Worm (Caenorhabditis elegans) whole organism, mixed stage, embryonic: Measurements from ENCODE around the gene F08D12.15.

Experiments
- M03D4.4 ChIP-seq: sonication (generic microtip); optimal IDR thresholded peaks from 2 replicates; lab custom pipeline; 2017; ENCODE audit warnings: mild to moderate bottlenecking, missing genetic modification characterization, missing compliant biosample characterization
- bed-3 ChIP-seq: fragments of 200-800 bp; sonication (Bioruptor generic); optimal IDR thresholded peaks from 3 replicates; lab custom pipeline; 2018; ENCODE audit warnings: mild to moderate bottlenecking, missing genetic modification characterization, moderate library complexity, missing compliant biosample characterization
- blmp-1 ChIP-seq: fragments of 150-350 bp; optimal IDR thresholded peaks from 2 replicates; lab custom pipeline; 2014; ENCODE audit warnings: missing biosample characterization, missing genetic modification characterization
- ceh-39 ChIP-seq: fragments of 150-350 bp; optimal IDR thresholded peaks from 2 replicates; lab custom pipeline; 2014; ENCODE audit warnings: missing biosample characterization, missing genetic modification characterization
- ceh-43 ChIP-seq: fragments of 200-800 bp; sonication (Bioruptor generic); optimal IDR thresholded peaks from 2 replicates; lab custom pipeline; 2018; ENCODE audit warnings: mild to moderate bottlenecking, missing genetic modification characterization, moderate library complexity, missing compliant biosample characterization
- ces-1 ChIP-seq: fragments of 150-350 bp; optimal IDR thresholded peaks from 2 replicates; lab custom pipeline; 2014; ENCODE audit warnings: missing biosample characterization, missing genetic modification reagents, missing genetic modification characterization
- cnd-1 ChIP-seq: fragments of 200-800 bp; sonication (Bioruptor generic); optimal IDR thresholded peaks from 2 replicates; lab custom pipeline; 2018; ENCODE audit warnings: mild to moderate bottlenecking, missing genetic modification characterization, missing compliant biosample characterization
- drap-1 ChIP-seq: fragments of 200-800 bp; sonication (Bioruptor generic); optimal IDR thresholded peaks from 3 replicates; lab custom pipeline; 2018; ENCODE audit warnings: mild to moderate bottlenecking, missing genetic modification characterization, missing compliant biosample characterization
- elt-1 ChIP-seq: sonication (generic microtip); optimal IDR thresholded peaks from 2 replicates; lab custom pipeline; 2017; ENCODE audit warnings: missing genetic modification characterization, mild to moderate bottlenecking, missing compliant biosample characterization, antibody characterized with exemption, moderate library complexity, borderline replicate concordance; ENCODE audit not compliant: insufficient read depth
- flh-1 ChIP-seq: fragments of 200-800 bp; sonication (Bioruptor generic); optimal IDR thresholded peaks from 2 replicates; lab custom pipeline; 2018; ENCODE audit warnings: mild to moderate bottlenecking, missing genetic modification characterization, moderate library complexity, missing compliant biosample characterization
- ham-2 ChIP-seq: fragments of 200-800 bp; sonication (Bioruptor generic); optimal IDR thresholded peaks from 2 replicates; lab custom pipeline; 2018; ENCODE audit warnings: mild to moderate bottlenecking, missing genetic modification characterization, missing compliant biosample characterization
- hlh-1 ChIP-seq: fragments of 150-350 bp; optimal IDR thresholded peaks from 2 replicates; lab custom pipeline; 2014; ENCODE audit warnings: missing biosample characterization, missing genetic modification reagents, missing genetic modification characterization
- lin-13 ChIP-seq: fragments of 150-350 bp; optimal IDR thresholded peaks from 2 replicates; lab custom pipeline; 2014; ENCODE audit warnings: missing biosample characterization, missing genetic modification characterization
- lsy-2 ChIP-seq: fragments of 150-350 bp; optimal IDR thresholded peaks from 2 replicates; lab custom pipeline; 2014; ENCODE audit warnings: missing biosample characterization, missing genetic modification characterization
- mab-5 ChIP-seq: fragments of 150-350 bp; optimal IDR thresholded peaks from 2 replicates; lab custom pipeline; 2014; ENCODE audit warnings: missing biosample characterization, missing genetic modification characterization
- mep-1 ChIP-seq: fragments of 150-350 bp; optimal IDR thresholded peaks from 2 replicates; lab custom pipeline; 2017; ENCODE audit warnings: missing biosample characterization, missing genetic modification reagents, missing genetic modification characterization, inconsistent platforms
- mls-2 ChIP-seq: sonication (generic microtip); optimal IDR thresholded peaks from 2 replicates; lab custom pipeline; 2016; ENCODE audit warnings: mild to moderate bottlenecking, missing genetic modification characterization, moderate library complexity, missing compliant biosample characterization
- nhr-12 ChIP-seq: fragments of 150-350 bp; optimal IDR thresholded peaks from 2 replicates; lab custom pipeline; 2014; ENCODE audit warnings: missing biosample characterization, missing genetic modification characterization
- nhr-237 ChIP-seq: fragments of 150-350 bp; optimal IDR thresholded peaks from 2 replicates; lab custom pipeline; 2014; ENCODE audit warnings: missing biosample characterization, missing genetic modification characterization
- nhr-28 ChIP-seq: fragments of 150-350 bp; optimal IDR thresholded peaks from 2 replicates; lab custom pipeline; 2014; ENCODE audit warnings: missing biosample characterization, missing genetic modification characterization
- nhr-76 ChIP-seq: sonication (generic microtip); optimal IDR thresholded peaks from 2 replicates; lab custom pipeline; 2017; ENCODE audit warnings: missing biosample characterization, missing genetic modification characterization
- sem-2 ChIP-seq: fragments of 200-800 bp; sonication (Bioruptor generic); optimal IDR thresholded peaks from 2 replicates; lab custom pipeline; 2018; ENCODE audit warnings: mild to moderate bottlenecking, missing genetic modification characterization, missing compliant biosample characterization
- sptf-1 ChIP-seq: sonication (generic microtip); optimal IDR thresholded peaks from 2 replicates; lab custom pipeline; 2017; ENCODE audit warnings: mild to moderate bottlenecking, missing genetic modification characterization, moderate library complexity, missing compliant biosample characterization
- tbx-8 ChIP-seq: fragments of 200-800 bp; sonication (Bioruptor generic); optimal IDR thresholded peaks from 2 replicates; lab custom pipeline; 2018; ENCODE audit warnings: mild to moderate bottlenecking, missing genetic modification characterization, moderate library complexity, missing compliant biosample characterization
- unc-120 ChIP-seq: sonication (generic microtip); optimal IDR thresholded peaks from 2 replicates; lab custom pipeline; 2017; ENCODE audit warnings: missing genetic modification characterization, missing compliant biosample characterization; ENCODE audit not compliant: poor library complexity, severe bottlenecking
- unc-39 ChIP-seq: fragments of 150-350 bp; optimal IDR thresholded peaks from 2 replicates; lab custom pipeline; 2014; ENCODE audit warnings: missing biosample characterization, missing genetic modification characterization
- unc-62 ChIP-seq: fragments of 150-350 bp; optimal IDR thresholded peaks from 2 replicates; lab custom pipeline; 2014; ENCODE audit warnings: missing biosample characterization, missing genetic modification reagents, missing genetic modification characterization
- zip-8 ChIP-seq: fragments of 150-350 bp; optimal IDR thresholded peaks from 2 replicates; lab custom pipeline; 2014; ENCODE audit warnings: missing biosample characterization, missing genetic modification characterization
- ztf-11 ChIP-seq: fragments of 150-350 bp; optimal IDR thresholded peaks from 2 replicates; lab custom pipeline; 2014; ENCODE audit warnings: missing biosample characterization, missing genetic modification characterization

F08D12.15 gene

ce11 chrII:2736156-2736728 lies 30.2 kb upstream of the F08D12.15 start, which contains the start of gene T05A8.8:
TSS of gene T05A8.8 (plus strand) at chrII:2736678.
- TF ChIP-seq nhr-12 (no peak), ces-1 (GFP tag; lab: Kevin White, UChicago) (no peak), cnd-1 (no peak), mep-1 (no peak), mls-2 (no peak), hlh-1 (no peak), unc-62 (no peak), ceh-43 (GFP tag; lab: Kevin White, UChicago) (no peak), lsy-2 (no peak), M03D4.4 (tag; lab: Kevin White, UChicago) (no peak), mab-5 (no peak), tbx-8 (GFP tag; lab: Kevin White, UChicago) (no peak), sptf-1 (tag; lab: Kevin White, UChicago) (no peak), blmp-1 (tag; lab: Kevin White, UChicago) (no peak), ceh-39 (no peak), sem-2 (GFP tag; lab: Kevin White, UChicago) (no peak), ztf-11 (no peak), drap-1 (GFP tag; lab: Kevin White, UChicago) (no peak), elt-1 (tag; lab: Kevin White, UChicago) (no peak), flh-1 (GFP tag; lab: Kevin White, UChicago) (no peak)
- TF ChIP-seq, all 35 proteins: peak for 0

- TF ChIP-seq nhr-12 = no peak
- TF ChIP-seq mls-2 = no peak
- no peak for TF ChIP-seq elt-1 (tag; lab: Kevin White, UChicago)
- TF ChIP-seq ces-1 (GFP tag; lab: Kevin White, UChicago) = no peak
These were observed 29.5 kb upstream of the F08D12.15 start for ce11 chrII:2736938-2737337.

- TF ChIP-seq mab-5 (no peak), tbx-8 (GFP tag; lab: Kevin White, UChicago) (no peak), nhr-28 (tag; lab: Kevin White, UChicago) (no peak), bed-3 (GFP tag; lab: Kevin White, UChicago) (no peak), M03D4.4 (tag; lab: Kevin White, UChicago) (no peak), unc-120 (tag; lab: Kevin White, UChicago) (no peak)
These were observed 26.8 kb upstream of the F08D12.15 start, which contains the start of gene T05A8.6 for ce11 chrII:2739619-2740018. TSS of gene T05A8.6 (minus strand) at chrII:2739719.

- TF ChIP-seq unc-120 (tag; lab: Kevin White, UChicago) (no peak), nhr-237 (no peak), ceh-39 (no peak), lin-13 (tag; lab: Kevin White, UChicago) (no peak), ham-2 (no peak), mab-5 (no peak), nhr-76 (no peak), unc-39 (no peak), blmp-1 (tag; lab: Kevin White, UChicago) (no peak), cnd-1 (no peak), tbx-8 (GFP tag; lab: Kevin White, UChicago) (no peak)
These were observed 25.0 kb upstream of the F08D12.15 start for ce11 chrII:2741405-2741804.

ce11 chrII:2742251-2742650 lies 24.2 kb upstream of the F08D12.15 start, which contains the start of gene T05A8.7:
TSS of gene T05A8.7 (minus strand) at chrII:2742351.
- TF ChIP-seq ceh-43 (GFP tag; lab: Kevin White, UChicago) = no peak
- TF ChIP-seq sem-2 (GFP tag; lab: Kevin White, UChicago) = no peak
- no peak for TF ChIP-seq nhr-237
- no peak for TF ChIP-seq drap-1 (GFP tag; lab: Kevin White, UChicago)
- TF ChIP-seq mep-1 = no peak
- TF ChIP-seq ceh-39 = no peak
- TF ChIP-seq mab-5 = no peak
- no peak for TF ChIP-seq nhr-28 (tag; lab: Kevin White, UChicago)
- TF ChIP-seq tbx-8 (GFP tag; lab: Kevin White, UChicago) = no peak
- no peak for TF ChIP-seq bed-3 (GFP tag; lab: Kevin White, UChicago)
- TF ChIP-seq mls-2 = no peak
- no peak for TF ChIP-seq blmp-1 (tag; lab: Kevin White, UChicago)
- no peak for TF ChIP-seq zip-8 (tag; lab: Kevin White, UChicago)
